Fruit fly (Drosophila melanogaster) whole organism: ENCODE measurements around the gene CG11857.

Source experiments
- CG8478 ChIP-seq: fragments of >200 bp; optimal IDR thresholded peaks from 2 replicates; lab custom pipeline; 2018; ENCODE audit warnings: inconsistent platforms
- Dll ChIP-seq: fragments of >200 bp; optimal IDR thresholded peaks from 2 replicates; lab custom pipeline; 2017
- EcR ChIP-seq, 2 experiments: fragments of >200 bp; optimal IDR thresholded peaks; 2 replicates each; lab custom pipeline; 2017; ENCODE audit warnings: missing biosample characterization in 2 of 2, missing genetic modification characterization in 2 of 2, missing genetic modification reagents in 2 of 2
- pan ChIP-seq: fragments of >200 bp; optimal IDR thresholded peaks from 2 replicates; lab custom pipeline; 2017
- psq ChIP-seq: fragments of >200 bp; optimal IDR thresholded peaks from 2 replicates; lab custom pipeline; 2017
- usp ChIP-seq: fragments of >200 bp; optimal IDR thresholded peaks from 2 replicates; lab custom pipeline; 2017; ENCODE audit warnings: missing biosample characterization, missing genetic modification characterization, mixed read lengths

CG11857 gene

dm6 chr3R:25237314-25237713 is 21.4 kb upstream of the CG11857 start, which contains the start of gene Jhbp7:
Gene Jhbp7 (plus strand): TSS chr3R:25237614.
- TF ChIP-seq Dll (lab: Kevin White, UChicago) (no peak), EcR (GFP tag; optimal IDR thresholded peaks at IDR 0.05; lab: Kevin White, UChicago) (no peak), usp (no peak), psq (no peak), pan (no peak), CG8478 (no peak)

- TF ChIP-seq Dll (lab: Kevin White, UChicago) (no peak), usp (no peak), pan (no peak), EcR (GFP tag; optimal IDR thresholded peaks at IDR 0.05; lab: Kevin White, UChicago) (no peak), CG8478 (no peak), psq (no peak)
Measured at dm6 chr3R:25238771-25239700, 19.7 kb upstream of the CG11857 start.

- TF ChIP-seq psq (no peak), pan (no peak), CG8478 (no peak), Dll (lab: Kevin White, UChicago) (no peak), EcR (GFP tag; optimal IDR thresholded peaks at IDR 0.05; lab: Kevin White, UChicago) (no peak), usp (no peak)
Measured at dm6 chr3R:25239880-25240279, 18.8 kb upstream of the CG11857 start, which contains the start of gene to. Gene to (plus strand): TSS chr3R:25240180.

- no peak for TF ChIP-seq usp
- TF ChIP-seq Dll (lab: Kevin White, UChicago), result no peak
- no peak for TF ChIP-seq EcR (GFP tag; optimal IDR thresholded peaks at IDR 0.05; lab: Kevin White, UChicago)
- no peak for TF ChIP-seq pan
Measured at dm6 chr3R:25241507-25242070, 17.1 kb upstream of the CG11857 start, which contains the start of gene CG11854. Gene CG11854 (plus strand): TSS chr3R:25242020.

DNA sequence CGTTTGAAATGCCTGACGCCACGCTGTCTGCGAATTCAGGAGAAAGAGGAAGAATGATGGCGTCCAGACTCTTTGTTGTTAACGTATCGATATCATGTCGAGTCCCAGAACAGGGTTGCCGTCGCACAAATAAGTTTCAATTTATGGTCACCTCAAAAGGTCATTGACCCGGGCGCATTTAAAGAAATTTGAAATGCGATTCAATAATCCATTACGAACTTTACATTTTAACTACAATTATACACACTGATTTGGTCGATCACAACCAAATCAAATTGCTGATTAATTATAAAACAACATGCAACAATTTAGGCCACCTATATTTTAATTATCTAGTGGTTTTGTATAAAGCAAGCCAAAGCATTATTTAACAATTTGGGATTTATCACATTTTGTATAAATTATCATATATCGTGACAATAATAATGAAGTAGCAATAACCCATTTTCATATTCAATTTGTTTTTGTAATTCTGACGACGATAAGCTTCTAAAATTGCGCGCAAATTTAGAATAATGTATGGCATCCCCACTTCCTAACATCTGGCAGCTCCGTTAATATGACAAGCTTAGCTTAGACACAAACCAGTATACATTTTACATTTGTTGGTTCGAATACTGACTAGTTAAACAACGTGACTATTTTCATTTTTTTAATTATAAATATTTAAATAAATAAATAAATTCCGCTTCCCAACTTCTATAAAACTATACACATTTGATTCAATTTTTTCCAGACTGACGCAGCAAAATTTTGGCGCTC is 13.5 kb upstream of the CG11857 start, which contains the start of gene bam:
Gene bam (minus strand): TSS at position 58 of the 762 bp plus-strand sequence.
- TF ChIP-seq psq (no peak), CG8478 (no peak), usp (no peak), pan (no peak), Dll (lab: Kevin White, UChicago) (no peak), EcR (GFP tag; optimal IDR thresholded peaks at IDR 0.05; lab: Kevin White, UChicago) (no peak)

DNA sequence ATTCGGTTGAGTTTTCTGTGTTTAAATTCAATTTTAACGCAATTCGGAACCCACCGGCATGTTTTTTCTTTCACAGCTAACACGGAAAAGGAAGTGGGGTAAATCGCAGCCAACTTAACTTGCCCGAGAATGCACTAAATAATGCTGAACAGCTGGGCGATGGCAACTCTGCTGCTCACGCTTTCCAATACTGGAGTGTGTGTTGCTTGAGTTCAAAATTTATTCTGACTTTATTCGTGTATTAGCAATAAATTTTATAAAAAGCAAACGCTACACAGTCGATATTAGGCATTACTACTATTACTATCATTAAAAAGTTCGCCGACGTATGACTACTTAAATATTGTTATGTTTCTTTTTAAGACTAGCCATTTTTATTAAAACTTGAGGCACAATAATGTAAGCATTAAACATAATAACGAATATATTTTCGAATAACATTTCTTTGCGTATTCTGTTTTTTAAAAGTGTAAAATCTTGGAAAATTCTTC is 11.3 kb upstream of the CG11857 start, which contains the start of the genes RpS27 and Nup37:
Gene RpS27 (minus strand): TSS at position 136 of the 491 bp plus-strand sequence.
Gene Nup37 (plus strand): TSS at position 280 of the 491 bp plus-strand sequence.
- TF ChIP-seq EcR (GFP tag; optimal IDR thresholded peaks at IDR 0.05; lab: Kevin White, UChicago), result no peak
- no peak for TF ChIP-seq Dll (lab: Kevin White, UChicago)
- no peak for TF ChIP-seq psq
- no peak for TF ChIP-seq pan
- no peak for TF ChIP-seq usp
- no peak for TF ChIP-seq CG8478

DNA sequence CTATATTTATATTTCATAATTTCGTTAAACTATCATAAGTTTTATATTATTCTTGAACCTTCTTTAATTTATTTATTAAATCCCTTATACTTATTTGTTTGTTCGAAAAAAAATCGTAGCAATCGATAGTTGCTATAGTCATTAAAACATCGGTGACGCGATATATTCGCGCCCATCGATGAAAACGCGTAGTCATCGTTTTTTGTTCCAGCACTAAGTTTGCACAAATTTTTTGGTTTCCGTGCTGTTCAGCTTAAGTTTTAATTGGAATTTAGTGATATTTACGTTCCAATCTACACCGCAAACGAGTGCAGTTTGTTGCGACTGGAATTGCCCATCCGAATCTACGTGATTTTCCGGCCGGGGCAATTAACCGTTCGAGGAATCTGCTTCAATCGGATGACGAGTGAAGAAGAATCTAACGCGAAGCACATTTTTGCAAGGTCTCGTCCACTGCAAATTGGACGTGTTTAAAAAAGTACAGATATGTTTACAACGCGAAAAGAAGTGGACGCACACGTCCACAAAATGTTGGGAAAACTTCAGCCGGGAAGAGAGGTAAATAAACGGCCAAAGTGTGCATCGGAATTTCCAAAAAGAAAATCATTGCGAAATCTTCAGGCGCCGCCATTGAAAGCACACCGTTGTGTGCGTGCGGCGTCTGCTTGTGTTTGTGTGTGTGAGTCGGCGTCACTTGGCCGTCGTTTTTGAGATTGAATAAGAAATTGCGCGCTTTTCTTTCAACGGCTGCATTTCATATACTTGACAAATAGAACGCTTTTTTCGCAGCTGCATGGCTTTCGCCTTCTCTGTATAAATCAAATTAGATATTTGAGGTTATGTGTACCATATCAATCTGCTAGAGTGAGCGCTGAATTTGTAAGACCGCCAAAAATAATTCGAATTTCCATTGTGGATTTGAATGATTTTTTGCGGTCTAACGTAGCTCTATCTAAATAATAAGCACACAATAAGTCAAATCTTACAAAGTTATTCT is 9.3 kb upstream of the CG11857 start, which contains the start of gene Nup358:
Gene Nup358 (plus strand): TSS at position 204 of the 997 bp plus-strand sequence.
- TF ChIP-seq Dll (lab: Kevin White, UChicago) (no peak), EcR (GFP tag; optimal IDR thresholded peaks at IDR 0.05; lab: Kevin White, UChicago) (no peak), pan (no peak), psq (no peak), CG8478 (no peak), usp (no peak)

- TF ChIP-seq EcR (GFP tag; optimal IDR thresholded peaks at IDR 0.05; lab: Kevin White, UChicago) (no peak), Dll (lab: Kevin White, UChicago) (no peak), CG8478 (no peak), pan (no peak), usp (no peak), psq (no peak)
Measured at dm6 chr3R:25260670-25261069, 2.0 kb downstream of the CG11857 start.

- no peak for TF ChIP-seq usp
- TF ChIP-seq Dll (lab: Kevin White, UChicago), result no peak
- no peak for TF ChIP-seq psq
- no peak for TF ChIP-seq pan
- no peak for TF ChIP-seq EcR (GFP tag; optimal IDR thresholded peaks at IDR 0.05; lab: Kevin White, UChicago)
- TF ChIP-seq CG8478, result no peak
Measured at dm6 chr3R:25262322-25262761, 3.6 kb downstream of the CG11857 start, which contains the start of the genes Kdsr and CG11858. Gene Kdsr (minus strand): TSS chr3R:25262498. Gene CG11858 (plus strand): TSS chr3R:25262741.

- no peak for TF ChIP-seq CG8478
- TF ChIP-seq Dll (lab: Kevin White, UChicago), result no peak
- TF ChIP-seq usp, result no peak
- no peak for TF ChIP-seq psq
Measured at dm6 chr3R:25265589-25266201, 7.0 kb downstream of the CG11857 start, which contains the start of the genes GlnRS and RIOK2. Gene GlnRS (minus strand): TSS chr3R:25265721. Gene RIOK2 (plus strand): TSS chr3R:25265844.
